Fruit fly (Drosophila melanogaster) whole organism, pupa: Measurements from ENCODE around the gene Papst2.

Source experiments
- CG8159 ChIP-seq: fragments of 200-800 bp; sonication (Bioruptor generic); optimal IDR thresholded peaks from 3 replicates; lab custom pipeline; 2018; ENCODE audit warnings: missing biosample characterization, mild to moderate bottlenecking, missing genetic modification characterization, moderate library complexity
- CG9948 ChIP-seq: fragments of 200-800 bp; sonication (Bioruptor generic); optimal IDR thresholded peaks from 2 replicates; lab custom pipeline; 2018; ENCODE audit warnings: missing biosample characterization, mild to moderate bottlenecking, missing genetic modification characterization, moderate library complexity

DNA sequence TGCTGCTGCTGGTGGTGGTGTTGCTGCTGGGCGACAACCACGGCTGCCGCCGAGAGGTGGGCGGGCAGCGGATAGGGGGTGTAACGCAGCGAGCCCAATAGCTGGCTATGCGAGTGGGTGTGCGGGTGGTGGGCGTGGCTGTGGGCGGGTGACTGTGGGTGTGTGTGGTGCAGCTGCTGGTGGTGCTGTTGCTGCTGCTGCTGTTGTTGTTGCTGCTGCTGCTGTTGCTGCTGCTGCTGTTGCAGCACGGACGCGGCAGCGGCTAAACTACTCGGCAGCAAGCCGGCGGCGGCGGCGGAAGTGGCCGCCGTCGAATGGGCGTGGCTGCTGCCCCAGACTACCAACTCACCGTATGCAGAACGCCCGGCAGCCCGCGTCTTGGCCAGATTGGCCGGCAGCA is 34.7 kb downstream of the Papst2 start:
- TF ChIP-seq CG9948 (no peak), CG8159 (tag; lab: Kevin White, UChicago) (no peak)
